Worm (Caenorhabditis elegans): ENCODE data around the gene F42C5.9.

- TF ChIP-seq flt-1 (GFP tag; IDR thresholded peaks at IDR 0.05): no peak
- TF ChIP-seq T22C8.4 (GFP tag; IDR thresholded peaks at IDR 0.05): no peak
- TF ChIP-seq cog-1 (tag; optimal IDR thresholded peaks at IDR 0.05): no peak
- TF ChIP-seq med-1 (GFP tag; optimal IDR thresholded peaks at IDR 0.05; ENCODE audit: insufficient read depth): no peak
- no peak for TF ChIP-seq ztf-23 (GFP tag; IDR thresholded peaks at IDR 0.05)
- TF ChIP-seq tab-1 (GFP tag; IDR thresholded peaks at IDR 0.05): no peak
- no peak for TF ChIP-seq ref-1 (GFP tag; conservative IDR thresholded peaks at IDR 0.05)
- no peak for TF ChIP-seq klf-2 (GFP tag; conservative IDR thresholded peaks at IDR 0.05)
Observed at ce11 chrIV:7274969-7275548, 41.8 kb downstream of the F42C5.9 start.

All from whole organism, midembryonic.